Worm (Caenorhabditis elegans) whole organism, early embryonic: Measurements from ENCODE around the gene R160.3.

Experiments used
- B0310.2 ChIP-seq: sonication (generic microtip); optimal IDR thresholded peaks from 2 replicates; lab custom pipeline; 2016; ENCODE audit warnings: mild to moderate bottlenecking, missing genetic modification characterization, missing compliant biosample characterization
- aly-1 ChIP-seq: sonication (generic microtip); optimal IDR thresholded peaks from 2 replicates; lab custom pipeline; 2016; ENCODE audit warnings: missing genetic modification characterization, missing compliant biosample characterization
- ama-1 ChIP-seq: fragments of 150-350 bp; optimal IDR thresholded peaks from 2 replicates; lab custom pipeline; 2014
- ceh-13 ChIP-seq: fragments of 200-800 bp; sonication (Bioruptor generic); optimal IDR thresholded peaks from 2 replicates; lab custom pipeline; 2018; ENCODE audit warnings: mild to moderate bottlenecking, missing genetic modification characterization, missing compliant biosample characterization
- ceh-36 ChIP-seq: sonication (generic microtip); optimal IDR thresholded peaks from 2 replicates; lab custom pipeline; 2016; ENCODE audit warnings: missing genetic modification characterization, inconsistent platforms, missing compliant biosample characterization
- ets-7 ChIP-seq: sonication (generic microtip); optimal IDR thresholded peaks from 2 replicates; lab custom pipeline; 2016; ENCODE audit warnings: missing genotype, missing genetic modification characterization, missing compliant biosample characterization
- flt-1 ChIP-seq: fragments of 200-800 bp; sonication (Bioruptor generic); IDR thresholded peaks from 2 replicates; pipeline ENCODE4 v1.3.6; 2022; ENCODE audit warnings: missing genetic modification characterization, missing compliant biosample characterization
- hmbx-1 ChIP-seq: sonication (generic microtip); optimal IDR thresholded peaks from 2 replicates; lab custom pipeline; 2016; ENCODE audit warnings: mild to moderate bottlenecking, missing genetic modification characterization, missing compliant biosample characterization
- pes-1 ChIP-seq: fragments of 200-800 bp; sonication (Bioruptor generic); IDR thresholded peaks from 2 replicates; pipeline ENCODE4 v1.3.6; 2022; ENCODE audit warnings: missing genetic modification reagents, missing genetic modification characterization, missing compliant biosample characterization
- sea-1 ChIP-seq: fragments of 200-800 bp; sonication (Bioruptor generic); conservative IDR thresholded peaks from 2 replicates; pipeline ENCODE4 v1.3.6; 2022; ENCODE audit warnings: missing genetic modification characterization, missing compliant biosample characterization
- tbx-11 ChIP-seq: fragments of 200-800 bp; sonication (Bioruptor generic); IDR thresholded peaks from 2 replicates; pipeline ENCODE4 v1.3.6; 2022; ENCODE audit warnings: missing genetic modification characterization, missing compliant biosample characterization
- tbx-37 ChIP-seq: fragments of 200-800 bp; sonication (Bioruptor generic); conservative IDR thresholded peaks from 2 replicates; pipeline ENCODE4 v1.3.6; 2022; ENCODE audit warnings: missing genetic modification reagents, missing genetic modification characterization, missing compliant biosample characterization
- tra-4 ChIP-seq: sonication (generic microtip); optimal IDR thresholded peaks from 2 replicates; lab custom pipeline; 2017; ENCODE audit warnings: missing genetic modification characterization, missing compliant biosample characterization

ce11 chrX:4376801-4377200 lies 10.7 kb upstream of the R160.3 start, which contains the start of gene R160.2:
- TF ChIP-seq ceh-13 (GFP tag; lab: Kevin White, UChicago), result no peak
- TF ChIP-seq tbx-11, result no peak
- TF ChIP-seq hmbx-1 (tag; lab: Kevin White, UChicago), result no peak
- TF ChIP-seq ceh-36 (tag; lab: Kevin White, UChicago), result no peak
- no peak for TF ChIP-seq B0310.2 (tag; lab: Kevin White, UChicago)
- no peak for TF ChIP-seq flt-1 (GFP tag; lab: Robert Waterston, UW)
- TF ChIP-seq ama-1 (lab: Kevin White, UChicago), result no peak
- TF ChIP-seq sea-1 (GFP tag; lab: Robert Waterston, UW), result no peak
- no peak for TF ChIP-seq ets-7 (tag; lab: Kevin White, UChicago)
- TF ChIP-seq pes-1 (GFP tag; lab: Robert Waterston, UW), result no peak
- TF ChIP-seq tra-4, result no peak
- TF ChIP-seq tbx-37 (GFP tag; lab: Robert Waterston, UW), result no peak
- no peak for TF ChIP-seq aly-1 (tag; lab: Kevin White, UChicago)
